Fruit fly (Drosophila melanogaster) Kc167 (cell line): ENCODE results near the gene jim.

Experiments
- Myc ChIP-seq: fragments of >200 bp; optimal IDR thresholded peaks from 2 replicates; lab custom pipeline; 2017; ENCODE audit warnings: missing external identifiers
- Sin3A ChIP-seq: fragments of >200 bp; optimal IDR thresholded peaks from 2 replicates; lab custom pipeline; 2018; ENCODE audit warnings: missing external identifiers
- h ChIP-seq: fragments of >200 bp; optimal IDR thresholded peaks from 3 replicates; lab custom pipeline; 2018; ENCODE audit warnings: missing external identifiers
- insv ChIP-seq: fragments of >200 bp; optimal IDR thresholded peaks from 3 replicates; lab custom pipeline; 2018; ENCODE audit warnings: missing external identifiers
- psq ChIP-seq: fragments of >200 bp; optimal IDR thresholded peaks from 2 replicates; lab custom pipeline; 2017; ENCODE audit warnings: missing external identifiers
- ttk ChIP-seq: sonication (Bioruptor generic); optimal IDR thresholded peaks from 2 replicates; lab custom pipeline; 2017; ENCODE audit warnings: missing external identifiers

jim gene

dm6 chr3L:22839726-22840228 lies 4.8 kb upstream of the jim start:
- no peak for TF ChIP-seq h (lab: Kevin White, UChicago)
- TF ChIP-seq Myc (lab: Kevin White, UChicago) = no peak
- no peak for TF ChIP-seq Sin3A (lab: Kevin White, UChicago)

dm6 chr3L:22839243-22839642 lies 4.2 kb upstream of the jim start:
- no peak for TF ChIP-seq Myc (lab: Kevin White, UChicago)
- no peak for TF ChIP-seq h (lab: Kevin White, UChicago)
- no peak for TF ChIP-seq Sin3A (lab: Kevin White, UChicago)
- no peak for TF ChIP-seq psq (lab: Kevin White, UChicago)
- TF ChIP-seq ttk (lab: Kevin White, UChicago) = no peak

- TF ChIP-seq Myc (lab: Kevin White, UChicago) = no peak
- no peak for TF ChIP-seq psq (lab: Kevin White, UChicago)
- TF ChIP-seq h (lab: Kevin White, UChicago) = no peak
- TF ChIP-seq Sin3A (lab: Kevin White, UChicago) = no peak
- no peak for TF ChIP-seq ttk (lab: Kevin White, UChicago)
- TF ChIP-seq insv (lab: Kevin White, UChicago) = no peak
Measured at dm6 chr3L:22837651-22838614, 2.9 kb upstream of the jim start.

DNA sequence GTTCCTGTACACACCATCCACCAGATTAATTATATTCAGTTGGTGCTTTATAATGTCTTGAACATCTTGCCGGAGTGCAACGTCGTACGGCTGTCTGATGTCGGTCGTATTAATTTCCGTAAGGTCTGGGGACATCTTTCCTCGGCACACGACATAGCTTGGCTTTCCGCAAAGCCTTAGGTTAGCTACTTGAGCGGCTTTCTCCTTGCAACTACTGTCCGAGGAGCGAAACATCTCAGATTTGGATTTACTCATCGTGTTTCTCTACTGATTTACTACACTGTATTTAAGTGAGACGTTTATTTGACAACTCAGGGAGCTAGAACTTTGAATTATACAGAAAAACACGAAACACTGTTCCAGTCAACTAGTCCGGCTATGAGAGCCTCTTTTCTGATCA lies 1.8 kb upstream of the jim start, which contains the start of the genes CG11226 and CG45428:
Gene CG11226, plus strand, starts transcription at position 301 of the 400 bp plus-strand sequence.
Gene CG45428, minus strand, starts transcription at position 303 of the 400 bp plus-strand sequence.
- TF ChIP-seq Sin3A (lab: Kevin White, UChicago) (no peak), Myc (lab: Kevin White, UChicago) (no peak), h (lab: Kevin White, UChicago) (no peak), psq (lab: Kevin White, UChicago) (no peak)

DNA sequence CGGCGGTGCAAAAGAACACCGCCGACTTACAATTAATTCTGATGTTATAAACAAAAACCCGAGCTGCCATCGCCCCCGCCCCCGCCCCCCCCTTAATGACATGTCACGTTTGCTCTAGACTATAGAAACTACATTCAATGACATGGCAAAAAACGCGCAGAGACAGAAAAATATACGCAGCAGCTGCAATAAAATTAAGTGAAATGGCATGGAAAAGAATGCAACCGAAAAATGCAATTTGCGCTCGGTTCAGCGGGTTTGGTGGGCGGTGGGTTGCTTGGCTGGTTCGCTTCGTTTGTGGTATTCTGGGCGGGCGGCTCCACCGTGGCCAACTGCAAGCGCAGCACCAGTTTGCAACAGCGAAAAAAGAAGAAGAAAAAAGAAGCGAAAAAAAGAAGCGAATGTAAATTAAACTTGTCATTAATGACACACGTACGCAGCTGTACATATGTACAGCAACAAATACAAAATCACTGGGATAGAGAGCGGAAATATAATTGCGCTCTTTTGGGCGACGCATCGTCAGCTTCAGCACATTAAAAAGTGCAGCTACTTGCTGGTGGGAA lies 4.8 kb downstream of the jim start:
- TF ChIP-seq ttk (lab: Kevin White, UChicago) (no peak), Myc (lab: Kevin White, UChicago) (no peak), Sin3A (lab: Kevin White, UChicago) (no peak), insv (lab: Kevin White, UChicago) (no peak), h (lab: Kevin White, UChicago) (no peak), psq (lab: Kevin White, UChicago) (no peak)

dm6 chr3L:22826236-22826635 lies 8.8 kb downstream of the jim start:
- TF ChIP-seq psq (lab: Kevin White, UChicago) = no peak
- no peak for TF ChIP-seq insv (lab: Kevin White, UChicago)
- no peak for TF ChIP-seq h (lab: Kevin White, UChicago)
- TF ChIP-seq Myc (lab: Kevin White, UChicago) = no peak
- no peak for TF ChIP-seq ttk (lab: Kevin White, UChicago)
- no peak for TF ChIP-seq Sin3A (lab: Kevin White, UChicago)

DNA sequence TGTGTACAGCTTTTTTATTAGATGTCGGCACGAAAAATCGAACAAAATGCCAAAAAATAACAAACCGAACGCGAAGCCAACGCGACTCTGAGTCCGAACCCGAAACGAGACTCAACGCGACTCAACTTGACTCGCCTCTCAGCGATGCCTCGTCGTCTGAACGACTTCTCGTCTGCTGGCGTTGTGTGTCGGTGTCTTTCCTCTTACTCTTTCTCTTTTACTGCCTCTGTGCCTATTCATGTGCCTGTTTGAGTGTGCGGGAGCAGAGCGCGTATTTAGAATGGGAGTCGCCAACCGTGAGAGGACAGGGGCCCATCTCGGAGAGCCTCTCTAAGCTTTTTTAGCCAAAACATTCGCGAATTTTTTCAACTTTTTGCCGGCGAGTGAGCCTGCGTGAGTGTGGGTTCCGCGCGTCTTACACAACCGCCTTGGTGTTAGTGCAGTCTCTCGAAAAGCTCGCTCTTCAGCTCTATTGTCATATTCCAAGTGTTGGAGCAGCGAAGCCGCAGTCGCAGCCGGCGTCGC lies 10.3 kb downstream of the jim start:
- TF ChIP-seq Sin3A (lab: Kevin White, UChicago) = no peak
- no peak for TF ChIP-seq insv (lab: Kevin White, UChicago)
- TF ChIP-seq Myc (lab: Kevin White, UChicago) = no peak
- TF ChIP-seq ttk (lab: Kevin White, UChicago) = no peak
- no peak for TF ChIP-seq psq (lab: Kevin White, UChicago)
- no peak for TF ChIP-seq h (lab: Kevin White, UChicago)

DNA sequence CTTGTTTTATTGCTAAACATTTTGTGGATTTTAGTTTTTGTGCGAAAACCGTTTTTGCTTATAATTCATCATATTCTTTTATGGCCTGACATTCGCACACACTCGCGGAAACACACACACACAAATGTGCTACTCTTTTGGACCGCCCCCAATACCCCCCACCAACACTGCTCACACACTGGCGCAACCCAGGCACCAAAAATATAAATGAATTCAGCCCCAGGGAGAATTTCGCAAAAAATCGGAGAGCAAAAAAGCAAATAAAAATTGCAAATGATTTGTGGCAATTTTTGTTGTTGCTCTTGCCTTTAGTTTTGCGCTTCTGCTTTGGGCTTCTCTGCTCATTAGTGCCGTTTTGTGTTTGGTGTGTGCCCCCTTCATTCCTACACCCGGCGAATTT lies 11.8 kb downstream of the jim start:
- TF ChIP-seq Myc (lab: Kevin White, UChicago) (no peak), ttk (lab: Kevin White, UChicago) (no peak), insv (lab: Kevin White, UChicago) (no peak)

- TF ChIP-seq Sin3A (lab: Kevin White, UChicago) = no peak
- no peak for TF ChIP-seq insv (lab: Kevin White, UChicago)
- no peak for TF ChIP-seq Myc (lab: Kevin White, UChicago)
- no peak for TF ChIP-seq psq (lab: Kevin White, UChicago)
- no peak for TF ChIP-seq h (lab: Kevin White, UChicago)
- TF ChIP-seq ttk (lab: Kevin White, UChicago) = no peak
Measured at dm6 chr3L:22822544-22823175, 12.3 kb downstream of the jim start.

DNA sequence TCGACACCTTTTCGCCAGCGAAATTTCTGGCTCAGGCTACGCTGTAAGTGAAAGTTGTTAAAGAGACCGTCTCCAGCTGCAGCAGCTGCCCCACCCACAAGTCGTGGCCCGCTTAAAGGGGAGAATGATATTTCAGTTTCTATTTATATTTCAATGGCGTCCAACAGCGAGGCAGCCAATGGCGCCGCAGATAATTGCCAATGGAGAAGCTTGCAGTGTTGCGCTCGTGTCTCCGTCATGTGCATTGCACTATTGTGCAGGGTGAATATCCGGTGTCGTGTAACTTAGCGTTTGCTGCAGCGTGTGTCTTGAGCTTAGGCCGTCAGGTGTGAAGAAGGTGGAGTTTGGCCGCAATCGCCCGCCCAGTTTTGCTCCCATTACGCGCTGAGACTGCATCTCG lies 13.6 kb downstream of the jim start:
- TF ChIP-seq insv (lab: Kevin White, UChicago) = no peak
- TF ChIP-seq h (lab: Kevin White, UChicago) = no peak
- no peak for TF ChIP-seq ttk (lab: Kevin White, UChicago)
- no peak for TF ChIP-seq Myc (lab: Kevin White, UChicago)
- TF ChIP-seq Sin3A (lab: Kevin White, UChicago) = no peak
- TF ChIP-seq psq (lab: Kevin White, UChicago) = no peak

- TF ChIP-seq Sin3A (lab: Kevin White, UChicago) (no peak), ttk (lab: Kevin White, UChicago) (no peak), Myc (lab: Kevin White, UChicago) (no peak), psq (lab: Kevin White, UChicago) (no peak), insv (lab: Kevin White, UChicago) (no peak), h (lab: Kevin White, UChicago) (no peak)
Measured at dm6 chr3L:22820190-22820589, 14.8 kb downstream of the jim start.
